Worm (Caenorhabditis elegans): Measurements from ENCODE around the gene F13A7.1.

Gene F13A7.1

ce11 chrV:16370039-16370438 is 7.7 kb downstream of the F13A7.1 start:
- TF ChIP-seq tbx-11 (GFP tag; IDR thresholded peaks at IDR 0.05) (peak; percentile 70), flt-1 (GFP tag; IDR thresholded peaks at IDR 0.05) (peak; percentile 78), hmg-4 (GFP tag; optimal IDR thresholded peaks at IDR 0.05) (peak; percentile 75), aly-1 (tag; optimal IDR thresholded peaks at IDR 0.05) (peak; percentile 89), scrt-1 (GFP tag; IDR thresholded peaks at IDR 0.05) (peak; percentile 90), pes-1 (GFP tag; IDR thresholded peaks at IDR 0.05) (peak; percentile 84), hnd-1 (tag; optimal IDR thresholded peaks at IDR 0.05) (peak; percentile 50), F13C5.2 (tag; optimal IDR thresholded peaks at IDR 0.05) (peak; percentile 76), ceh-36 (tag; optimal IDR thresholded peaks at IDR 0.05) (peak; percentile 76), hmbx-1 (tag; optimal IDR thresholded peaks at IDR 0.05) (no peak), B0310.2 (tag; optimal IDR thresholded peaks at IDR 0.05) (peak; percentile 57), tbx-37 (GFP tag; conservative IDR thresholded peaks at IDR 0.05) (peak; percentile 52; the same call in 1 of the 2 replicates), tra-4 (tag; optimal IDR thresholded peaks at IDR 0.05) (peak; percentile 61), sea-1 (GFP tag; conservative IDR thresholded peaks at IDR 0.05) (peak; percentile 75), ama-1 (optimal IDR thresholded peaks at IDR 0.05) (no peak), ceh-13 (GFP tag; optimal IDR thresholded peaks at IDR 0.05) (peak; percentile 43), ets-7 (tag; optimal IDR thresholded peaks at IDR 0.05) (peak; percentile 39)

- no peak for TF ChIP-seq F13C5.2 (tag; optimal IDR thresholded peaks at IDR 0.05)
- TF ChIP-seq hnd-1 (tag; optimal IDR thresholded peaks at IDR 0.05), result no peak
- no peak for TF ChIP-seq tra-4 (tag; optimal IDR thresholded peaks at IDR 0.05)
- TF ChIP-seq ama-1 (optimal IDR thresholded peaks at IDR 0.05), result no peak
- TF ChIP-seq aly-1 (tag; optimal IDR thresholded peaks at IDR 0.05), result no peak
- TF ChIP-seq hmbx-1 (tag; optimal IDR thresholded peaks at IDR 0.05), result no peak
- no peak for TF ChIP-seq hmg-4 (GFP tag; optimal IDR thresholded peaks at IDR 0.05)
- TF ChIP-seq ets-7 (tag; optimal IDR thresholded peaks at IDR 0.05), result no peak
- TF ChIP-seq scrt-1 (GFP tag; IDR thresholded peaks at IDR 0.05), result no peak
- no peak for TF ChIP-seq ceh-36 (tag; optimal IDR thresholded peaks at IDR 0.05)
- TF ChIP-seq pes-1 (GFP tag; IDR thresholded peaks at IDR 0.05), result no peak
- TF ChIP-seq flt-1 (GFP tag; IDR thresholded peaks at IDR 0.05), result no peak
- no peak for TF ChIP-seq B0310.2 (tag; optimal IDR thresholded peaks at IDR 0.05)
- TF ChIP-seq tbx-37 (GFP tag; conservative IDR thresholded peaks at IDR 0.05), result no peak
- TF ChIP-seq sea-1 (GFP tag; conservative IDR thresholded peaks at IDR 0.05), result no peak
These were observed 9.6 kb downstream of the F13A7.1 start for ce11 chrV:16368143-16368542.

- no peak for TF ChIP-seq hmg-4 (GFP tag; optimal IDR thresholded peaks at IDR 0.05)
- TF ChIP-seq aly-1 (tag; optimal IDR thresholded peaks at IDR 0.05), result no peak
- no peak for TF ChIP-seq flt-1 (GFP tag; IDR thresholded peaks at IDR 0.05)
- no peak for TF ChIP-seq ceh-13 (GFP tag; optimal IDR thresholded peaks at IDR 0.05)
- no peak for TF ChIP-seq tbx-37 (GFP tag; conservative IDR thresholded peaks at IDR 0.05)
- TF ChIP-seq sea-1 (GFP tag; conservative IDR thresholded peaks at IDR 0.05), result no peak
- TF ChIP-seq ama-1 (optimal IDR thresholded peaks at IDR 0.05), result peak; percentile 56
These were observed 10.2 kb downstream of the F13A7.1 start, which contains the start of gene W08G11.3 for ce11 chrV:16367575-16367974. Gene W08G11.3 (plus strand): TSS chrV:16367681.

ce11 chrV:16361350-16361749 is 16.4 kb downstream of the F13A7.1 start:
- TF ChIP-seq ets-7 (tag; optimal IDR thresholded peaks at IDR 0.05) (no peak), aly-1 (tag; optimal IDR thresholded peaks at IDR 0.05) (no peak), tbx-37 (GFP tag; conservative IDR thresholded peaks at IDR 0.05) (no peak), ama-1 (optimal IDR thresholded peaks at IDR 0.05) (no peak), ceh-36 (tag; optimal IDR thresholded peaks at IDR 0.05) (no peak), hnd-1 (tag; optimal IDR thresholded peaks at IDR 0.05) (no peak), flt-1 (GFP tag; IDR thresholded peaks at IDR 0.05) (no peak), hmg-4 (GFP tag; optimal IDR thresholded peaks at IDR 0.05) (no peak), sea-1 (GFP tag; conservative IDR thresholded peaks at IDR 0.05) (no peak), B0310.2 (tag; optimal IDR thresholded peaks at IDR 0.05) (no peak), ceh-13 (GFP tag; optimal IDR thresholded peaks at IDR 0.05) (no peak), tra-4 (tag; optimal IDR thresholded peaks at IDR 0.05) (no peak), scrt-1 (GFP tag; IDR thresholded peaks at IDR 0.05) (no peak), tbx-11 (GFP tag; IDR thresholded peaks at IDR 0.05) (no peak)

- TF ChIP-seq tbx-37 (GFP tag; conservative IDR thresholded peaks at IDR 0.05), result no peak
- no peak for TF ChIP-seq flt-1 (GFP tag; IDR thresholded peaks at IDR 0.05)
These were observed 20.5 kb downstream of the F13A7.1 start, which contains the start of gene pptr-1 for ce11 chrV:16357253-16357652. Gene pptr-1 (plus strand): TSS chrV:16357521.

ce11 chrV:16356798-16357197 is 21.0 kb downstream of the F13A7.1 start:
- TF ChIP-seq ceh-36 (tag; optimal IDR thresholded peaks at IDR 0.05), result no peak
- TF ChIP-seq ama-1 (optimal IDR thresholded peaks at IDR 0.05), result no peak
- no peak for TF ChIP-seq scrt-1 (GFP tag; IDR thresholded peaks at IDR 0.05)
- no peak for TF ChIP-seq aly-1 (tag; optimal IDR thresholded peaks at IDR 0.05)
- TF ChIP-seq B0310.2 (tag; optimal IDR thresholded peaks at IDR 0.05), result no peak
- TF ChIP-seq hmbx-1 (tag; optimal IDR thresholded peaks at IDR 0.05), result no peak
- no peak for TF ChIP-seq hmg-4 (GFP tag; optimal IDR thresholded peaks at IDR 0.05)
- no peak for TF ChIP-seq sea-1 (GFP tag; conservative IDR thresholded peaks at IDR 0.05)
- no peak for TF ChIP-seq flt-1 (GFP tag; IDR thresholded peaks at IDR 0.05)
- TF ChIP-seq tbx-37 (GFP tag; conservative IDR thresholded peaks at IDR 0.05), result no peak
- no peak for TF ChIP-seq F13C5.2 (tag; optimal IDR thresholded peaks at IDR 0.05)
- no peak for TF ChIP-seq hnd-1 (tag; optimal IDR thresholded peaks at IDR 0.05)

- TF ChIP-seq F13C5.2 (tag; optimal IDR thresholded peaks at IDR 0.05), result peak; percentile 43
- no peak for TF ChIP-seq aly-1 (tag; optimal IDR thresholded peaks at IDR 0.05)
- no peak for TF ChIP-seq scrt-1 (GFP tag; IDR thresholded peaks at IDR 0.05)
- no peak for TF ChIP-seq flt-1 (GFP tag; IDR thresholded peaks at IDR 0.05)
- TF ChIP-seq hmg-4 (GFP tag; optimal IDR thresholded peaks at IDR 0.05), result peak; percentile 66
- TF ChIP-seq sea-1 (GFP tag; conservative IDR thresholded peaks at IDR 0.05), result no peak
These were observed 21.8 kb downstream of the F13A7.1 start for ce11 chrV:16355941-16356340.

ce11 chrV:16354675-16355074 is 23.1 kb downstream of the F13A7.1 start:
- TF ChIP-seq F13C5.2 (tag; optimal IDR thresholded peaks at IDR 0.05) (no peak), scrt-1 (GFP tag; IDR thresholded peaks at IDR 0.05) (no peak), ceh-36 (tag; optimal IDR thresholded peaks at IDR 0.05) (no peak), pes-1 (GFP tag; IDR thresholded peaks at IDR 0.05) (no peak; the same call in 1 of the 2 replicates), tra-4 (tag; optimal IDR thresholded peaks at IDR 0.05) (no peak), hnd-1 (tag; optimal IDR thresholded peaks at IDR 0.05) (no peak), flt-1 (GFP tag; IDR thresholded peaks at IDR 0.05) (no peak), tbx-37 (GFP tag; conservative IDR thresholded peaks at IDR 0.05) (no peak), ama-1 (optimal IDR thresholded peaks at IDR 0.05) (no peak), tbx-11 (GFP tag; IDR thresholded peaks at IDR 0.05) (no peak), ceh-13 (GFP tag; optimal IDR thresholded peaks at IDR 0.05) (no peak), aly-1 (tag; optimal IDR thresholded peaks at IDR 0.05) (no peak), hmg-4 (GFP tag; optimal IDR thresholded peaks at IDR 0.05) (no peak), ets-7 (tag; optimal IDR thresholded peaks at IDR 0.05) (no peak), B0310.2 (tag; optimal IDR thresholded peaks at IDR 0.05) (no peak), sea-1 (GFP tag; conservative IDR thresholded peaks at IDR 0.05) (no peak), hmbx-1 (tag; optimal IDR thresholded peaks at IDR 0.05) (no peak)

All from whole organism, early embryonic.